Worm (Caenorhabditis elegans) whole organism, young adult: ENCODE data around the gene srh-303.
A peak's percentile ranks its signal among the peaks of the same experiment; 100 is the strongest.

Source experiments
- B0019.2 ChIP-seq: fragments of 200-800 bp; sonication (Bioruptor generic); conservative IDR thresholded peaks from 2 replicates; pipeline ENCODE4 v1.3.6; 2022; ENCODE audit warnings: missing genetic modification reagents, missing genetic modification characterization, missing compliant biosample characterization
- B0336.3 ChIP-seq: fragments of 200-800 bp; sonication (Bioruptor generic); IDR thresholded peaks from 2 replicates; pipeline ENCODE4 v1.3.6; 2022; ENCODE audit warnings: missing genetic modification characterization, missing compliant biosample characterization
- C06A6.2 ChIP-seq: fragments of 200-800 bp; sonication (Bioruptor generic); conservative IDR thresholded peaks from 2 replicates; pipeline ENCODE4 v1.3.6; 2022; ENCODE audit warnings: missing genetic modification characterization, missing compliant biosample characterization
- D2030.7 ChIP-seq: fragments of 200-800 bp; sonication (Bioruptor generic); IDR thresholded peaks from 2 replicates; pipeline ENCODE4 v1.3.6; 2022; ENCODE audit warnings: missing genetic modification reagents, missing genetic modification characterization, missing compliant biosample characterization
- F22D6.2 ChIP-seq: sonication (generic microtip); optimal IDR thresholded peaks from 2 replicates; lab custom pipeline; 2016; ENCODE audit warnings: mild to moderate bottlenecking, missing genetic modification characterization, missing compliant biosample characterization
- F37B4.10 ChIP-seq: fragments of 200-800 bp; sonication (Bioruptor generic); IDR thresholded peaks from 2 replicates; pipeline ENCODE4 v1.3.6; 2022; ENCODE audit warnings: missing genetic modification characterization, missing compliant biosample characterization
- F57A8.1 ChIP-seq: fragments of 200-800 bp; sonication (Bioruptor generic); optimal IDR thresholded peaks from 2 replicates; lab custom pipeline; 2018; ENCODE audit warnings: mild to moderate bottlenecking, missing genetic modification characterization, moderate library complexity, missing compliant biosample characterization
- F57C9.4 ChIP-seq: sonication (generic microtip); optimal IDR thresholded peaks from 2 replicates; lab custom pipeline; 2017; ENCODE audit warnings: mild to moderate bottlenecking, missing genetic modification characterization, missing compliant biosample characterization
- K12H6.12 ChIP-seq: fragments of 200-800 bp; sonication (Bioruptor generic); optimal IDR thresholded peaks from 2 replicates; lab custom pipeline; 2018; ENCODE audit warnings: mild to moderate bottlenecking, missing genetic modification characterization, missing compliant biosample characterization
- Y53F4B.3 ChIP-seq: fragments of 200-800 bp; sonication (Bioruptor generic); IDR thresholded peaks from 2 replicates; pipeline ENCODE4 v1.3.6; 2022; ENCODE audit warnings: missing genetic modification reagents, missing genetic modification characterization, missing compliant biosample characterization
- Y95B8A.8 ChIP-seq: fragments of 200-800 bp; sonication (Bioruptor generic); IDR thresholded peaks from 2 replicates; pipeline ENCODE4 v1.3.6; 2022; ENCODE audit warnings: missing genetic modification reagents, missing genetic modification characterization, missing compliant biosample characterization
- ZK185.1 ChIP-seq: sonication (generic microtip); optimal IDR thresholded peaks from 2 replicates; lab custom pipeline; 2016; ENCODE audit warnings: mild to moderate bottlenecking, missing genetic modification characterization, missing compliant biosample characterization; ENCODE audit not compliant: poor library complexity, severe bottlenecking
- atf-7 ChIP-seq: sonication (generic microtip); optimal IDR thresholded peaks from 2 replicates; lab custom pipeline; 2017; ENCODE audit warnings: mild to moderate bottlenecking, missing genetic modification characterization, missing compliant biosample characterization
- attf-5 ChIP-seq: fragments of 200-800 bp; sonication (Bioruptor generic); optimal IDR thresholded peaks from 2 replicates; lab custom pipeline; 2018; ENCODE audit warnings: mild to moderate bottlenecking, missing genetic modification characterization, missing compliant biosample characterization
- ccch-3 ChIP-seq: fragments of 200-800 bp; sonication (Bioruptor generic); optimal IDR thresholded peaks from 2 replicates; lab custom pipeline; 2018; ENCODE audit warnings: mild to moderate bottlenecking, missing genetic modification characterization, missing compliant biosample characterization
- ceh-100 ChIP-seq: fragments of 200-800 bp; sonication (Bioruptor generic); IDR thresholded peaks from 2 replicates; pipeline ENCODE4 v1.3.6; 2022; ENCODE audit warnings: missing genetic modification reagents, missing genetic modification characterization, missing compliant biosample characterization
- ceh-79 ChIP-seq: sonication (generic microtip); optimal IDR thresholded peaks from 2 replicates; lab custom pipeline; 2017; ENCODE audit warnings: mild to moderate bottlenecking, missing genetic modification characterization, missing compliant biosample characterization
- ceh-91 ChIP-seq: fragments of 200-800 bp; sonication (Bioruptor generic); IDR thresholded peaks from 2 replicates; pipeline ENCODE4 v1.3.6; 2022; ENCODE audit warnings: missing genetic modification reagents, missing genetic modification characterization, missing compliant biosample characterization
- chd-7 ChIP-seq: sonication (generic microtip); optimal IDR thresholded peaks from 2 replicates; lab custom pipeline; 2016; ENCODE audit warnings: mild to moderate bottlenecking, missing genetic modification characterization, moderate library complexity, missing compliant biosample characterization
- dox-1 ChIP-seq: fragments of 200-800 bp; sonication (Bioruptor generic); IDR thresholded peaks from 2 replicates; pipeline ENCODE4 v1.3.6; 2022; ENCODE audit warnings: missing genetic modification reagents, missing genetic modification characterization, missing compliant biosample characterization
- dpff-1 ChIP-seq: sonication (generic microtip); optimal IDR thresholded peaks from 2 replicates; lab custom pipeline; 2017; ENCODE audit warnings: mild to moderate bottlenecking, missing genetic modification characterization, missing compliant biosample characterization
- efl-1 ChIP-seq: fragments of 150-350 bp; optimal IDR thresholded peaks from 2 replicates; lab custom pipeline; 2014; ENCODE audit warnings: missing biosample characterization, missing genetic modification reagents, missing genetic modification characterization
- hlh-12 ChIP-seq: sonication (generic microtip); optimal IDR thresholded peaks from 2 replicates; lab custom pipeline; 2016; ENCODE audit warnings: missing genetic modification characterization, missing compliant biosample characterization
- hlh-26 ChIP-seq: fragments of 200-800 bp; sonication (Bioruptor generic); conservative IDR thresholded peaks from 2 replicates; pipeline ENCODE4 v1.3.6; 2022; ENCODE audit warnings: missing genetic modification reagents, missing genetic modification characterization, missing compliant biosample characterization
- hmg-1.2 ChIP-seq: fragments of 200-800 bp; sonication (Bioruptor generic); IDR thresholded peaks from 2 replicates; pipeline ENCODE4 v1.3.6; 2022; ENCODE audit warnings: missing genetic modification reagents, missing genetic modification characterization, missing compliant biosample characterization
- let-526 ChIP-seq: fragments of 200-800 bp; sonication (Bioruptor generic); IDR thresholded peaks from 2 replicates; pipeline ENCODE4 v1.3.6; 2022; ENCODE audit warnings: missing genetic modification reagents, missing genetic modification characterization, missing compliant biosample characterization
- lin-26 ChIP-seq: fragments of 200-800 bp; sonication (Bioruptor generic); IDR thresholded peaks from 2 replicates; pipeline ENCODE4 v1.3.6; 2022; ENCODE audit warnings: missing genetic modification reagents, missing genetic modification characterization, missing compliant biosample characterization
- lin-40 ChIP-seq: sonication (generic microtip); optimal IDR thresholded peaks from 2 replicates; lab custom pipeline; 2016; ENCODE audit warnings: missing genetic modification characterization, mild to moderate bottlenecking, missing compliant biosample characterization, missing genotype, missing genetic modification reagents
- lsl-1 ChIP-seq: fragments of 200-800 bp; sonication (Bioruptor generic); optimal IDR thresholded peaks from 2 replicates; lab custom pipeline; 2018; ENCODE audit warnings: mild to moderate bottlenecking, missing genetic modification characterization, moderate library complexity, missing compliant biosample characterization
- lsy-27 ChIP-seq: sonication (generic microtip); optimal IDR thresholded peaks from 2 replicates; lab custom pipeline; 2017; ENCODE audit warnings: missing genetic modification characterization, mild to moderate bottlenecking, missing compliant biosample characterization, antibody characterized with exemption, missing genotype, borderline replicate concordance; ENCODE audit not compliant: insufficient read depth
- madf-3 ChIP-seq: fragments of 200-800 bp; sonication (Bioruptor generic); IDR thresholded peaks from 2 replicates; pipeline ENCODE4 v1.3.6; 2022; ENCODE audit warnings: missing genetic modification reagents, missing genetic modification characterization, missing compliant biosample characterization
- madf-6 ChIP-seq: fragments of 200-800 bp; sonication (Bioruptor generic); IDR thresholded peaks from 2 replicates; pipeline ENCODE4 v1.3.6; 2022; ENCODE audit warnings: missing genetic modification reagents, missing genetic modification characterization, missing compliant biosample characterization
- madf-8 ChIP-seq: fragments of 200-800 bp; sonication (Bioruptor generic); conservative IDR thresholded peaks from 2 replicates; pipeline ENCODE4 v1.3.6; 2022; ENCODE audit warnings: missing genetic modification reagents, missing genetic modification characterization, missing compliant biosample characterization
- mcd-1 ChIP-seq: fragments of 200-800 bp; sonication (Bioruptor generic); IDR thresholded peaks from 2 replicates; pipeline ENCODE4 v1.3.6; 2022; ENCODE audit warnings: missing genetic modification reagents, missing genetic modification characterization, missing compliant biosample characterization
- mel-28 ChIP-seq: sonication (generic microtip); optimal IDR thresholded peaks from 2 replicates; lab custom pipeline; 2016; ENCODE audit warnings: borderline replicate concordance, mild to moderate bottlenecking, missing genetic modification characterization, missing compliant biosample characterization
- mxl-1 ChIP-seq: sonication (generic microtip); optimal IDR thresholded peaks from 2 replicates; lab custom pipeline; 2016; ENCODE audit warnings: missing genetic modification characterization, missing compliant biosample characterization
- nfya-2 ChIP-seq: fragments of 200-800 bp; sonication (Bioruptor generic); IDR thresholded peaks from 2 replicates; pipeline ENCODE4 v1.3.6; 2022; ENCODE audit warnings: missing genetic modification reagents, missing genetic modification characterization, missing compliant biosample characterization
- nhr-179 ChIP-seq: sonication (generic microtip); optimal IDR thresholded peaks from 2 replicates; lab custom pipeline; 2016; ENCODE audit warnings: mild to moderate bottlenecking, missing genetic modification characterization, missing compliant biosample characterization
- pbrm-1 ChIP-seq: fragments of 200-800 bp; sonication (Bioruptor generic); IDR thresholded peaks from 2 replicates; pipeline ENCODE4 v1.3.6; 2022; ENCODE audit warnings: missing genetic modification reagents, missing genetic modification characterization, missing compliant biosample characterization
- sdz-38 ChIP-seq: sonication (generic microtip); optimal IDR thresholded peaks from 2 replicates; lab custom pipeline; 2016; ENCODE audit warnings: missing genotype, missing genetic modification characterization, missing compliant biosample characterization
- snpc-1.3 ChIP-seq: sonication (generic microtip); optimal IDR thresholded peaks from 2 replicates; lab custom pipeline; 2017; ENCODE audit warnings: missing genetic modification characterization, mild to moderate bottlenecking, missing compliant biosample characterization, antibody characterized with exemption, moderate library complexity, missing genotype, missing genetic modification reagents; ENCODE audit not compliant: insufficient read depth
- somi-1 ChIP-seq: fragments of 200-800 bp; sonication (Bioruptor generic); optimal IDR thresholded peaks from 2 replicates; lab custom pipeline; 2018; ENCODE audit warnings: mild to moderate bottlenecking, missing genetic modification characterization, missing compliant biosample characterization
- sptf-2 ChIP-seq: fragments of 200-800 bp; sonication (Bioruptor generic); optimal IDR thresholded peaks from 2 replicates; lab custom pipeline; 2018; ENCODE audit warnings: mild to moderate bottlenecking, missing genetic modification characterization, missing compliant biosample characterization
- tbp1 ChIP-seq: fragments of 200-800 bp; sonication (Bioruptor generic); optimal IDR thresholded peaks from 2 replicates; lab custom pipeline; 2018; ENCODE audit warnings: mild to moderate bottlenecking, missing genetic modification characterization, missing compliant biosample characterization
- zfh-2 ChIP-seq: fragments of 200-800 bp; sonication (Bioruptor generic); conservative IDR thresholded peaks from 2 replicates; pipeline ENCODE4 v1.3.6; 2022; ENCODE audit warnings: missing genetic modification reagents, missing genetic modification characterization, missing compliant biosample characterization
- ztf-18 ChIP-seq: sonication (generic microtip); optimal IDR thresholded peaks from 2 replicates; lab custom pipeline; 2016; ENCODE audit warnings: missing genotype, mild to moderate bottlenecking, missing genetic modification characterization, missing compliant biosample characterization
- ztf-22 ChIP-seq: fragments of 200-800 bp; sonication (Bioruptor generic); optimal IDR thresholded peaks from 2 replicates; lab custom pipeline; 2018; ENCODE audit warnings: mild to moderate bottlenecking, missing genetic modification characterization, moderate library complexity, missing compliant biosample characterization
- ztf-28 ChIP-seq: fragments of 200-800 bp; sonication (Bioruptor generic); IDR thresholded peaks from 2 replicates; pipeline ENCODE4 v1.3.6; 2022; ENCODE audit warnings: missing genetic modification reagents, missing genetic modification characterization, missing compliant biosample characterization
- ztf-3 ChIP-seq: fragments of 200-800 bp; sonication (Bioruptor generic); optimal IDR thresholded peaks from 2 replicates; lab custom pipeline; 2018; ENCODE audit warnings: mild to moderate bottlenecking, missing genetic modification characterization, missing compliant biosample characterization

Gene srh-303

ce11 chrV:17857901-17858300 is 26.5 kb downstream of the srh-303 start (continued):
- TF ChIP-seq lin-26 (GFP tag; lab: Robert Waterston, UW) (peak; percentile 49; the same call in 1 of the 2 replicates), nfya-2 (no peak), zfh-2 (GFP tag; lab: Robert Waterston, UW) (peak; percentile 93), mxl-1 (tag; lab: Kevin White, UChicago) (no peak), pbrm-1 (GFP tag; lab: Robert Waterston, UW) (peak; percentile 78), madf-8 (GFP tag; lab: Robert Waterston, UW) (no peak), hlh-26 (GFP tag; lab: Robert Waterston, UW) (no peak), K12H6.12 (tag; lab: Kevin White, UChicago) (peak; percentile 82), B0019.2 (GFP tag; lab: Robert Waterston, UW) (no peak), sptf-2 (GFP tag; lab: Kevin White, UChicago) (no peak), attf-5 (peak; percentile 78), tbp1 (GFP tag; lab: Kevin White, UChicago) (peak; percentile 56), Y95B8A.8 (no peak), lin-40 (tag; lab: Kevin White, UChicago) (peak; percentile 86), let-526 (GFP tag; lab: Robert Waterston, UW) (peak; percentile 82; the same call in 1 of the 2 replicates), nhr-179 (tag; lab: Kevin White, UChicago) (no peak), ceh-100 (GFP tag; lab: Robert Waterston, UW) (0 out of 2 replicates have a peak, but pooled peaks have one; percentile 15), F57A8.1 (no peak), somi-1 (GFP tag; lab: Kevin White, UChicago) (peak; percentile 63), ZK185.1 (no peak), C06A6.2 (GFP tag; lab: Robert Waterston, UW) (no peak; the same call in 1 of the 2 replicates), lsl-1 (GFP tag; lab: Kevin White, UChicago) (no peak), dpff-1 (tag; lab: Kevin White, UChicago) (no peak), F57C9.4 (tag; lab: Kevin White, UChicago) (no peak), ccch-3 (no peak), atf-7 (tag; lab: Kevin White, UChicago) (peak; percentile 71), ceh-79 (tag; lab: Kevin White, UChicago) (no peak), ztf-18 (peak; percentile 55), snpc-1.3 (tag; lab: Kevin White, UChicago) (no peak), mcd-1 (GFP tag; lab: Robert Waterston, UW) (peak; percentile 86), ztf-3 (GFP tag; lab: Kevin White, UChicago) (no peak), ztf-22 (GFP tag; lab: Kevin White, UChicago) (no peak)
- TF ChIP-seq, all 124 proteins: peak for 39

ce11 chrV:17859065-17859464 is 27.6 kb downstream of the srh-303 start:
- no peak for TF ChIP-seq hlh-12 (tag; lab: Kevin White, UChicago)
- TF ChIP-seq Y53F4B.3 (GFP tag; lab: Robert Waterston, UW), result no peak
- 0 out of 2 replicates have a peak, but pooled peaks have one; percentile 31 for TF ChIP-seq B0336.3
- peak; percentile 35 for TF ChIP-seq hmg-1.2 (GFP tag; lab: Robert Waterston, UW)
- no peak for TF ChIP-seq madf-3 (GFP tag; lab: Robert Waterston, UW)
- peak; percentile 84 for TF ChIP-seq ceh-91 (GFP tag; lab: Robert Waterston, UW)
- peak; percentile 92 for TF ChIP-seq efl-1 (GFP tag; lab: Kevin White, UChicago)
- TF ChIP-seq lin-40 (tag; lab: Kevin White, UChicago), result no peak
- no peak for TF ChIP-seq sdz-38
- TF ChIP-seq mel-28 (tag; lab: Kevin White, UChicago), result no peak
- TF ChIP-seq D2030.7 (GFP tag; lab: Robert Waterston, UW), result peak; percentile 69
- no peak for TF ChIP-seq chd-7 (tag; lab: Kevin White, UChicago)
- no peak for TF ChIP-seq F37B4.10 (GFP tag; lab: Robert Waterston, UW)
- no peak for TF ChIP-seq dox-1 (GFP tag; lab: Robert Waterston, UW)
- peak; percentile 94 for TF ChIP-seq madf-6 (GFP tag; lab: Robert Waterston, UW)
- no peak for TF ChIP-seq F22D6.2 (tag; lab: Kevin White, UChicago)
- peak; percentile 88 for TF ChIP-seq madf-8 (GFP tag; lab: Robert Waterston, UW)
- TF ChIP-seq lsy-27 (tag; lab: Kevin White, UChicago), result no peak
- TF ChIP-seq atf-7 (tag; lab: Kevin White, UChicago), result no peak
- TF ChIP-seq sptf-2 (GFP tag; lab: Kevin White, UChicago), result no peak
- no peak for TF ChIP-seq ztf-28 (GFP tag; lab: Robert Waterston, UW)
